Fruit fly (Drosophila melanogaster) ovary, adult (tissue): ENCODE data around the gene GatB.

Experiments
- CG17801 ChIP-seq: fragments of 200-800 bp; optimal IDR thresholded peaks from 2 replicates; lab custom pipeline; 2019; ENCODE audit warnings: missing biosample characterization, mild to moderate bottlenecking, missing genetic modification characterization, moderate library complexity; ENCODE audit not compliant: partially characterized antibody

Gene GatB

DNA sequence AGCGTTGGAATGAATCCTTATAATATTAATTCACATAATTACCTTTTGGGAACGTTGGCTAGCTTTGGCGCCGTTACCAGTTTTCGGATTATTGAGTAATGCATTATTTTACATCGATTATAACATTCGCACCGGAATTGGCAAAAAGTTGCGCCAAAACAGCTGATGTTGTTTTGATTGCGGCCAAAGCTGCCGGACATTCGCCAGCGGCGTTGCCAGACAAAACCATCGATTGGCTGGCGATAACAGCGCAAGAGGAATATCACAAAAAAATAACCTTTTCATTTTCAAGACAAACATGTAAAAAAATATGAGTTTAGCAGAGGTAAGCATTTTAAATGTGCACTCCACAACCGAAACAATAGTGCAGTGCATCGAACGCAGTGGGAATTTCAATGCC, at the start of gene GatB, which contains the start of gene Tsc1:
Gene GatB, minus strand, starts transcription at position 176 of the 400 bp plus-strand sequence.
Gene Tsc1, plus strand, starts transcription at position 228 of the 400 bp plus-strand sequence.
- peak; percentile 41 for TF ChIP-seq CG17801

DNA sequence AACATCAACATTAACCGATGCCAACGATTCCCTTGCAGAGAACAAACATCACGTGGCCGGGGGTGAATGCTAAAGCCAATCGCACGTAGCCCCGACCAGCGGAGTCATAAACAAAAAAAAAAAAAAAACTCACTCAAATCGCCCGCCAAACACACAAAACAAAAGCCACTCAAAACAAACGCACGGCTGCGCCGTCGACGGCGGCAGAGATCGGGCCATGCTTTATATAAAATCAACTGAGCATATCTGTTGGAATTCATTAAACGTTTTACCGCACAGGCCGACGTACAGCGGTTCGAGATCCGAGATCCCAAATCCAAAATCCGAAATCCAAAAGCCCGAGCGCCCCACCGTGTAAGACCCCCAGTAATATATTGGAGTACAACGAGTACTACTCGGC, 42.3 kb upstream of the GatB start, which contains the start of gene CG13606:
Gene CG13606, plus strand, starts transcription at position 250 of the 400 bp plus-strand sequence.
- TF ChIP-seq CG17801: no peak

DNA sequence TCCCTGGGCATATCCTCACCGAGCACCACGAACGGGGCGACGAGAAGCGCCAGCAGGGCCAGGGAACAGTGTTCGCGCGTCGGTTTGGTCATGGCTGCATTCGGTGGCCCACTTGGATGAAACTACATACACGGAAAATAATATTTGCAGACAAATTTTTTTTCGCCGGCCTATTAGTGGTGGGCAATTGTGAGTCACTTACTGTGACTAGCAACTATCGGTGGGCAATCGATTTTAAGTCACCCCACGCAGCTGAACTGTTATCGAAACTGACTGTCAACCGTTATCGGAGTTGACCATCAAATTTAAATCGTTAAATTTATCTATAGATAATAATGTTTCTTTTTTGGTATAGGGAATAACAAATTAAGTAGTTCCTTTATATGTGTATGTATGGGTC, 39.3 kb upstream of the GatB start, which contains the start of gene CG5510:
Gene CG5510, minus strand, starts transcription at position 201 of the 400 bp plus-strand sequence.
- TF ChIP-seq CG17801: peak; percentile 60

- peak; percentile 50 for TF ChIP-seq CG17801
Measured at dm6 chr3R:24163556-24164022, 33.5 kb upstream of the GatB start, which contains the start of gene Apc2. Gene Apc2, plus strand, starts transcription at chr3R:24163966.

DNA sequence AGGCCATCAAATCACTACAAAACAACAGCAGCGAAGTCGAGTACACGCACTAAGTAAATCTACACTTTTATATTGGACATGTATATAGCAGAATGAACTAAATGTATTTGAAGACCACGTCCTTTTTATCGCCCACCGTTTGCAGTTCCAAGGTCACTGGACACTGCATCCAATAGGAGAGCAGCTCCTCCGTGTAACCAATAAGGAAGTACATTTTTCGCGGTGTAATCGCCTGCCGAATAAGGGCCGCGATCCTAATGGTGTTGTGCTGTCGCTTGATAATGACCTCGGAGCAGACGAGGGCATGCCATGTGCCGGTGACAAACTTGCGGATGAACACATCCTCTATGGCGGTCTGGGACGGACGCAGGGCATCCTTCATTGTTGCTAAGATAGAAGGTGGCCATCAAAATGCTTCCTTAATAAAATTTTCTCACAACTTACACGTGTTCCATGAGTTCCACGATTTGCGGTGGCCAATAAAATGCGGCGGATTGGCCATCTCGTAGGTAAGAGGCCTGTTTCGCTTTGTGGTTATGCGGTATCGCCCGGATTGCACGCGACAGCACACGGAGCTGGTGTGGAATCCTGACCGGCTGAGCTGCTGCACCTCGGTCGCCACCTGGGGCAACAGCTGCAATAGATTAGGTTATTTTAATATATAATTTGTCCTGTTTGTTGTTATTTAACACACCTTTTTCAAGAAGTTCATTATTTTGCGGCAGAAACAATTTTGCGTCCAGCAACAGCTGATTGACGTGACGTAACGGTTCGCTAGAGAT, 32.9 kb upstream of the GatB start, which contains the start of gene mRpS24:
Gene mRpS24, minus strand, starts transcription at position 772 of the 782 bp plus-strand sequence.
- no peak for TF ChIP-seq CG17801

dm6 chr3R:24161173-24161811, 31.2 kb upstream of the GatB start, which contains the start of the genes Myo95E and TBC1d7:
Gene Myo95E, minus strand, starts transcription at chr3R:24161498.
Gene TBC1d7, plus strand, starts transcription at chr3R:24161727.
- TF ChIP-seq CG17801: peak; percentile 91

dm6 chr3R:24151924-24152809, 22.1 kb upstream of the GatB start, which contains the start of the genes p38a and CG6178:
Gene p38a, minus strand, starts transcription at chr3R:24152321.
Gene CG6178, plus strand, starts transcription at chr3R:24152347.
- peak; percentile 99 for TF ChIP-seq CG17801

dm6 chr3R:24150103-24150502, 20.0 kb upstream of the GatB start, which contains the start of gene p38c:
Gene p38c, minus strand, starts transcription at chr3R:24150203.
- TF ChIP-seq CG17801: no peak

dm6 chr3R:24148838-24149237, 18.8 kb upstream of the GatB start, which contains the start of gene Slimp:
Gene Slimp, minus strand, starts transcription at chr3R:24148967.
- peak; percentile 42 for TF ChIP-seq CG17801

- no peak for TF ChIP-seq CG17801
Measured at dm6 chr3R:24144542-24144941, 14.5 kb upstream of the GatB start.

dm6 chr3R:24143779-24144178, 13.7 kb upstream of the GatB start:
- TF ChIP-seq CG17801: no peak

DNA sequence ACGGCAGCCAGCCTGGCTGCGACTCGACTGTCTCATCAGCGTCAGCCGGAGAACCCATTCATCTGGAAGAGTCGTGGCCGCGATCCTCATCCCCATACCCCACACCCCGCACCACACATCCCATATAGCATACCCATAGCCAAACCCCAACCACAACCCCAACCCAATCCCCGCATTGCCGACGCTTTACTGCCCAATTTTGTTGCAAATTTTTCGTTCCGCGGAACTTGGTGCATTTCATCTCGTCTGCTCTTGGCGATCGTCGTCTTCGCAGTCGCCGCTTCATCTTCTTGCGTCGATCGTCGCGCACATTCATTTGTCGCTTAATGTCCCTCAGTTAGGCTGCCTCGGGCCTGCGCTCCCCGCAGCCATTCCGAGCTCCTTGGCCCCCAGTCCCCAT, 13.3 kb upstream of the GatB start:
- no peak for TF ChIP-seq CG17801

- no peak for TF ChIP-seq CG17801
Measured at dm6 chr3R:24142971-24143370, 12.9 kb upstream of the GatB start.

- peak; percentile 97 for TF ChIP-seq CG17801
Measured at dm6 chr3R:24141013-24141592, 11.0 kb upstream of the GatB start, which contains the start of gene Kal1. Gene Kal1, plus strand, starts transcription at chr3R:24141395.

DNA sequence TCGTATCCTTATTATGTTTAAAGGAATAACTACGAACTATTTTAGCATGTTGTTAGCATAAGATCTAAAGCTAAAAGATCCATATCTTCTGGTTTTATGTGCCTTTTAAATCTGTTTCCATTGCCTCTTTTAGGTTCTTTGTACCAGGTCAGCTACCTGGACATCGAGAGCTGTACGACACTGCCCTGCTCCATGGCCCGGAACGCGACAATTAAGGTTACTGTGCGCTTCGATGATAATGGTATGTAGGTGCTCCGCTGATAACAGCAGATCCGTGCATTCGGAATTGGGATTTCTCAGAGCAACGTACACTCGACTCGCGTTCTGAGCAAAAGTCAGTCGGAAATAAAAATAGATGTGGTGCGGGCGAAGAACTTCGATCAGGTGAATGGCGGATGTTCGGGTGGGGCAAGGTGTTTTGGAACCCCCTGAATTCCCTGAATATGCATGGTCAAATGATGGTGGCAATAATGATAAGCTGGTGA, 9.6 kb upstream of the GatB start:
- no peak for TF ChIP-seq CG17801
